Worm (Caenorhabditis elegans): Measurements from ENCODE around the gene R05D3.12.

ce11 chrIII:8392307-8392706 lies 11.6 kb downstream of the R05D3.12 start:
- TF ChIP-seq dao-5 (tag; optimal IDR thresholded peaks at IDR 0.05), result no peak
- TF ChIP-seq him-1 (tag; optimal IDR thresholded peaks at IDR 0.05), result peak; percentile 54
